Fruit fly (Drosophila melanogaster) whole organism, wandering third instar larva: ENCODE data around the gene CG3036.

Experiments
- Abd-B ChIP-seq: fragments of >200 bp; optimal IDR thresholded peaks from 2 replicates; lab custom pipeline; 2017; ENCODE audit warnings: missing biosample characterization, missing genetic modification characterization
- CG32264 ChIP-seq: fragments of 200-800 bp; sonication (Bioruptor generic); optimal IDR thresholded peaks from 2 replicates; lab custom pipeline; 2016; ENCODE audit warnings: missing biosample characterization, missing genetic modification characterization
- CG9705 ChIP-seq: fragments of 200-800 bp; sonication (Bioruptor generic); optimal IDR thresholded peaks from 2 replicates; lab custom pipeline; 2018; ENCODE audit warnings: missing biosample characterization, mild to moderate bottlenecking, missing genetic modification characterization
- CrebA ChIP-seq: fragments of 200-800 bp; sonication (Bioruptor generic); optimal IDR thresholded peaks from 2 replicates; lab custom pipeline; 2016; ENCODE audit warnings: missing biosample characterization, mild to moderate bottlenecking, missing genetic modification characterization, borderline replicate concordance
- Dif ChIP-seq: fragments of 200-275, 200-300 bp; sonication (Bioruptor generic); optimal IDR thresholded peaks from 2 replicates; lab custom pipeline; 2018; ENCODE audit warnings: missing biosample characterization, missing genetic modification characterization; ENCODE audit not compliant: partially characterized antibody
- GATAd ChIP-seq: sonication (Bioruptor generic); optimal IDR thresholded peaks from 2 replicates; lab custom pipeline; 2016; ENCODE audit warnings: missing biosample characterization, missing genetic modification characterization
- HLH106 ChIP-seq: fragments of 200-800 bp; optimal IDR thresholded peaks from 3 replicates; lab custom pipeline; 2019; ENCODE audit warnings: missing biosample characterization, mild to moderate bottlenecking, missing genetic modification characterization, moderate library complexity
- Hnf4 ChIP-seq: fragments of 200-800 bp; sonication (Bioruptor generic); optimal IDR thresholded peaks from 2 replicates; lab custom pipeline; 2016; ENCODE audit warnings: missing biosample characterization, mild to moderate bottlenecking, missing genetic modification characterization
- Hr78 ChIP-seq: fragments of >200 bp; optimal IDR thresholded peaks from 2 replicates; lab custom pipeline; 2017; ENCODE audit warnings: missing biosample characterization, missing genetic modification characterization
- Hr83 ChIP-seq: fragments of 200-300 bp; sonication (Bioruptor generic); optimal IDR thresholded peaks from 2 replicates; lab custom pipeline; 2016; ENCODE audit warnings: missing biosample characterization, mild to moderate bottlenecking, missing genetic modification characterization, moderate library complexity; ENCODE audit not compliant: poor library complexity, severe bottlenecking
- Jra ChIP-seq: sonication (Bioruptor generic); optimal IDR thresholded peaks from 2 replicates; lab custom pipeline; 2016; ENCODE audit warnings: missing biosample characterization, missing genetic modification characterization
- Mio ChIP-seq: sonication (Bioruptor generic); optimal IDR thresholded peaks from 2 replicates; lab custom pipeline; 2016; ENCODE audit warnings: missing biosample characterization, missing genetic modification characterization
- Myc ChIP-seq: fragments of >200 bp; optimal IDR thresholded peaks from 2 replicates; lab custom pipeline; 2017
- N ChIP-seq: fragments of >200 bp; optimal IDR thresholded peaks from 2 replicates; lab custom pipeline; 2018; ENCODE audit warnings: missing biosample characterization, missing external identifiers, missing genetic modification characterization
- OdsH ChIP-seq: fragments of 200-800 bp; sonication (Bioruptor generic); optimal IDR thresholded peaks from 2 replicates; lab custom pipeline; 2016; ENCODE audit warnings: missing biosample characterization, mild to moderate bottlenecking, missing genetic modification characterization
- Rel ChIP-seq, 2 experiments: fragments of 200-800 bp; sonication (Bioruptor generic) in 1 of 2; optimal IDR thresholded peaks; 2 replicates in 1 of 2; 3 replicates in 1 of 2; lab custom pipeline; 2016 to 2019; ENCODE audit warnings: mild to moderate bottlenecking in 2 of 2, missing biosample characterization in 2 of 2, missing genetic modification characterization in 2 of 2, moderate library complexity in 1 of 2
- Vsx2 ChIP-seq: fragments of 200-300, 225-300 bp; sonication (Bioruptor generic); optimal IDR thresholded peaks from 2 replicates; lab custom pipeline; 2018; ENCODE audit warnings: missing biosample characterization, missing genetic modification characterization; ENCODE audit not compliant: partially characterized antibody
- br ChIP-seq: fragments of 200-800 bp; sonication (Bioruptor generic); optimal IDR thresholded peaks from 2 replicates; lab custom pipeline; 2016; ENCODE audit warnings: missing biosample characterization, missing genetic modification characterization
- brk ChIP-seq: fragments of 200-800 bp; sonication (Bioruptor generic); optimal IDR thresholded peaks from 2 replicates; lab custom pipeline; 2016; ENCODE audit warnings: missing biosample characterization, mild to moderate bottlenecking, missing genetic modification characterization
- dl ChIP-seq, 2 experiments: fragments of 175-275, 200-275 bp in 1 of 2; fragments of 200-275 bp in 1 of 2; sonication (Bioruptor generic); optimal IDR thresholded peaks; lab custom pipeline; 2018; ENCODE audit warnings: mild to moderate bottlenecking in 2 of 2, missing biosample characterization in 2 of 2, missing genetic modification characterization in 2 of 2, moderate library complexity in 2 of 2; ENCODE audit not compliant: partially characterized antibody in 2 of 2, insufficient read depth in 1 of 2
- dmrt93B ChIP-seq: fragments of 200-800 bp; sonication (Bioruptor generic); optimal IDR thresholded peaks from 2 replicates; lab custom pipeline; 2018; ENCODE audit warnings: missing biosample characterization, mild to moderate bottlenecking, missing genetic modification characterization
- dsf ChIP-seq: sonication (Bioruptor generic); optimal IDR thresholded peaks from 2 replicates; lab custom pipeline; 2016; ENCODE audit warnings: missing biosample characterization, missing genetic modification characterization, borderline replicate concordance
- ey ChIP-seq: fragments of 200-800 bp; sonication (Bioruptor generic); optimal IDR thresholded peaks from 2 replicates; lab custom pipeline; 2016; ENCODE audit warnings: missing biosample characterization, missing genetic modification characterization
- foxo ChIP-seq, 2 experiments: fragments of 200-800 bp; sonication (Bioruptor generic); optimal IDR thresholded peaks; 2 replicates in 1 of 2; 3 replicates in 1 of 2; lab custom pipeline; 2016 to 2017; ENCODE audit warnings: missing biosample characterization in 2 of 2, missing genetic modification characterization in 2 of 2
- fru ChIP-seq: fragments of 200-800 bp; sonication (Bioruptor generic); optimal IDR thresholded peaks from 3 replicates; lab custom pipeline; 2016; ENCODE audit warnings: missing biosample characterization, mild to moderate bottlenecking, missing genetic modification characterization
- h ChIP-seq: fragments of 200-800 bp; sonication (Bioruptor generic); optimal IDR thresholded peaks from 3 replicates; lab custom pipeline; 2016; ENCODE audit warnings: missing biosample characterization, mild to moderate bottlenecking, missing genetic modification characterization
- jim ChIP-seq: fragments of 175-275, 200-325 bp; sonication (Bioruptor generic); optimal IDR thresholded peaks from 2 replicates; lab custom pipeline; 2016; ENCODE audit warnings: missing biosample characterization, mild to moderate bottlenecking, missing genetic modification characterization
- lola ChIP-seq: fragments of >200 bp; optimal IDR thresholded peaks from 2 replicates; lab custom pipeline; 2017; ENCODE audit warnings: missing biosample characterization, missing genetic modification characterization
- psq ChIP-seq: fragments of 200-800 bp; sonication (Bioruptor generic); optimal IDR thresholded peaks from 3 replicates; lab custom pipeline; 2017; ENCODE audit warnings: missing biosample characterization, mild to moderate bottlenecking, missing genetic modification characterization, moderate library complexity
- rgr ChIP-seq: fragments of 200-800 bp; sonication (Bioruptor generic); optimal IDR thresholded peaks from 3 replicates; lab custom pipeline; 2016; ENCODE audit warnings: missing biosample characterization, mild to moderate bottlenecking, missing genetic modification characterization
- sage ChIP-seq: fragments of 200-800 bp; sonication (Bioruptor generic); optimal IDR thresholded peaks from 2 replicates; lab custom pipeline; 2016; ENCODE audit warnings: missing biosample characterization, mild to moderate bottlenecking, missing genetic modification characterization
- sv ChIP-seq: fragments of 200-800 bp; sonication (Bioruptor generic); optimal IDR thresholded peaks from 3 replicates; lab custom pipeline; 2016; ENCODE audit warnings: missing biosample characterization, missing genetic modification characterization
- tai ChIP-seq: sonication (Bioruptor generic); optimal IDR thresholded peaks from 2 replicates; lab custom pipeline; 2016; ENCODE audit warnings: missing biosample characterization, missing genetic modification characterization
- usp ChIP-seq: fragments of >200 bp; optimal IDR thresholded peaks from 2 replicates; lab custom pipeline; 2017; ENCODE audit warnings: missing biosample characterization, missing genetic modification characterization
- woc ChIP-seq: sonication (Bioruptor generic); optimal IDR thresholded peaks from 2 replicates; lab custom pipeline; 2016; ENCODE audit warnings: missing biosample characterization, mild to moderate bottlenecking, missing genetic modification characterization

The CG3036 gene

DNA sequence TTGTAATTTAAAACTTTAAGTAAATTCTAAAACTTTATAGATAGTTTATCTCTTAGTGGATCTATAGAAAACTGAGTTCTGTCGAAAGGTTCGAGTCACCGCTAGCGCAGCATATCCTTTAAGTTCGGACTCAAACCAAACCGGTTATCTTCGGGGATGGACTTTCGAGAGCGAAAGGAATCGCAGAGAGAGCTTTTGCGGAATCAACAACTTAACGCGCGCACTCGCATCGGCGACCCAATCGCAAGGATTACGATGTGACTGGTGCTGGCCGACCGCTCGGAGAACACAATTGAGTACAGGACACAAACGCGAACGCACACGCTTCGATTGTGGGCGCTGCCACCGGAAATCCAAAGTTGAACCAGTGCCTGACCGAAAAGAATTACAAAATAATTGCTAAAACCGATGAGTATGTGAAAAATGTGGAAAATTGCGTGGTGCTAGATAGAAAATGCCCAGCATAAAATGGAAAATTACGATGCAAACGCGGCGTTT is 39.3 kb upstream of the CG3036 start, which contains the start of gene smog:
smog (plus strand) TSS at position 260 of the 498 bp plus-strand sequence.
- TF ChIP-seq brk (GFP tag; lab: Kevin White, UChicago) (no peak), OdsH (GFP tag; lab: Kevin White, UChicago) (no peak), tai (GFP tag; lab: Kevin White, UChicago) (no peak), usp (GFP tag; lab: Kevin White, UChicago) (no peak), Jra (GFP tag; lab: Kevin White, UChicago) (no peak), Hr83 (GFP tag; lab: Kevin White, UChicago) (no peak), CG9705 (GFP tag; lab: Kevin White, UChicago) (no peak), CG32264 (no peak), Dif (no peak), Vsx2 (GFP tag; lab: Kevin White, UChicago) (no peak), sage (no peak), ey (no peak), woc (GFP tag; lab: Kevin White, UChicago) (no peak), Mio (GFP tag; lab: Kevin White, UChicago) (no peak), Abd-B (GFP tag; lab: Kevin White, UChicago) (no peak), br (GFP tag; lab: Kevin White, UChicago) (no peak), HLH106 (tag; lab: Kevin White, UChicago) (no peak), dsf (GFP tag; lab: Kevin White, UChicago) (no peak)

DNA sequence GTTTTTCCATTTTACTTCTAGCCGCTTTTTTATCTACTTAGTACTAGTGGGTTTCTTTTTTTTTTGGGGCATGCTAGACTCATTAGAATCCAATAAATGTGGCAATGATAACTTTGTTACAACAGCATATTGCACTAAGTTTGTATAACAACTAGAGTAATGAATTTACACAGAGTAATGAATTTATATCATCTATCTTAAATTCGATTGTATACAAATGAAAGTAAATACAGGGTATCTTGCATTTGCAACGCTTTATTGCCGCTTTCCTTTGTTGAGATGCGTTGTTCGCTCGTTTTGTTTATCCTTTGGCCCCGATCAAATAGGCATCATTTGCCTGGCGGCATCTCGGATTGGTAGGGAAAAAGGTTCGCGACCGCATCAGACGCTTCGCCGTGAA is 37.1 kb upstream of the CG3036 start:
- TF ChIP-seq psq (GFP tag; lab: Kevin White, UChicago) (no peak), Vsx2 (GFP tag; lab: Kevin White, UChicago) (no peak), CG32264 (no peak), dmrt93B (GFP tag; lab: Kevin White, UChicago) (no peak), Hnf4 (GFP tag; lab: Kevin White, UChicago) (no peak), fru (GFP tag; lab: Kevin White, UChicago) (no peak), dsf (GFP tag; lab: Kevin White, UChicago) (no peak), foxo (GFP tag; optimal IDR thresholded peaks at IDR 0.05; lab: Kevin White, UChicago) (no peak), jim (GFP tag; lab: Kevin White, UChicago) (no peak), usp (GFP tag; lab: Kevin White, UChicago) (no peak), sv (GFP tag; lab: Kevin White, UChicago) (no peak), GATAd (no peak)
- TF ChIP-seq, all 38 proteins: peak for 0

DNA sequence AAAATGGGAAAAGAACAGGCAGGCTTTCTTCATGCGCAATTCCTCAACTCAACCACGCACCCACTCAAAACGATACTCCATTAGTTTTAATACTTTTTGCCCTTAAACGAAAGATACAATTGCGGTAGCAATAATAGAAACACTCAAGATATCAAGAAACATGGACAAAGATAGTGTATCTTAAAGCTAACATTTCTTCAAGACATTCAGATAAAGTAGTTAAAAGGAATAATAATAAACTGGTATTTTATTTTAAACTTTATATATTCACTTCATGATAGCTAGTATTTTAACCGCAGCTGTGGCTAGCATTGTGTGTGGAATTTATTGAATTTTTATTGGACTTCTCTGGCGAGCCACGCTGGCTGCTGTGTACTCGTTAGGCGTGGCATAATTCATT is 35.8 kb upstream of the CG3036 start:
- TF ChIP-seq HLH106 (tag; lab: Kevin White, UChicago) (peak; percentile 8), foxo (GFP tag; optimal IDR thresholded peaks at IDR 0.05; lab: Kevin White, UChicago) (peak in 1 of 2 experiments; percentile 39), N (no peak), GATAd (no peak), br (GFP tag; lab: Kevin White, UChicago) (no peak), Hr78 (GFP tag; lab: Kevin White, UChicago) (no peak), fru (GFP tag; lab: Kevin White, UChicago) (no peak), rgr (GFP tag; lab: Kevin White, UChicago) (peak; percentile 3), Hnf4 (GFP tag; lab: Kevin White, UChicago) (no peak), h (GFP tag; lab: Kevin White, UChicago) (no peak), CG32264 (no peak), CrebA (GFP tag; lab: Kevin White, UChicago) (no peak), Jra (GFP tag; lab: Kevin White, UChicago) (no peak), dl (GFP tag; optimal IDR thresholded peaks at IDR 0.05; lab: Kevin White, UChicago; ENCODE audit: insufficient read depth in 1 of 2, partially characterized antibody in 2 of 2) (no peak), Vsx2 (GFP tag; lab: Kevin White, UChicago) (no peak), tai (GFP tag; lab: Kevin White, UChicago) (no peak), Hr83 (GFP tag; lab: Kevin White, UChicago) (no peak), Mio (GFP tag; lab: Kevin White, UChicago) (no peak), Abd-B (GFP tag; lab: Kevin White, UChicago) (no peak), usp (GFP tag; lab: Kevin White, UChicago) (no peak), OdsH (GFP tag; lab: Kevin White, UChicago) (peak; percentile 16), lola (GFP tag; lab: Kevin White, UChicago) (no peak), dsf (GFP tag; lab: Kevin White, UChicago) (no peak), CG9705 (GFP tag; lab: Kevin White, UChicago) (no peak), Rel (GFP tag; optimal IDR thresholded peaks at IDR 0.05; lab: Kevin White, UChicago) (no peak), Rel (tag; optimal IDR thresholded peaks at IDR 0.05; lab: Kevin White, UChicago) (no peak), jim (GFP tag; lab: Kevin White, UChicago) (no peak), sage (no peak), Myc (lab: Kevin White, UChicago) (no peak), woc (GFP tag; lab: Kevin White, UChicago) (no peak), sv (GFP tag; lab: Kevin White, UChicago) (peak; percentile 13), dmrt93B (GFP tag; lab: Kevin White, UChicago) (no peak), Dif (no peak)
- TF ChIP-seq, all 38 proteins: peak for 5
